Worm (Caenorhabditis elegans) whole organism, mixed stage, embryonic: Measurements from ENCODE around the gene C16A3.5.

Experiments used
- M03D4.4 ChIP-seq: sonication (generic microtip); optimal IDR thresholded peaks from 2 replicates; lab custom pipeline; 2017; ENCODE audit warnings: mild to moderate bottlenecking, missing genetic modification characterization, missing compliant biosample characterization
- ces-1 ChIP-seq: fragments of 150-350 bp; optimal IDR thresholded peaks from 2 replicates; lab custom pipeline; 2014; ENCODE audit warnings: missing biosample characterization, missing genetic modification reagents, missing genetic modification characterization
- nhr-28 ChIP-seq: fragments of 150-350 bp; optimal IDR thresholded peaks from 2 replicates; lab custom pipeline; 2014; ENCODE audit warnings: missing biosample characterization, missing genetic modification characterization
- nhr-76 ChIP-seq: sonication (generic microtip); optimal IDR thresholded peaks from 2 replicates; lab custom pipeline; 2017; ENCODE audit warnings: missing biosample characterization, missing genetic modification characterization
- pha-4 ChIP-seq: fragments of 150-350 bp; optimal IDR thresholded peaks from 2 replicates; lab custom pipeline; 2018; ENCODE audit warnings: missing biosample characterization, missing genetic modification reagents, missing genetic modification characterization
- snpc-4 ChIP-seq: fragments of 150-350 bp; optimal IDR thresholded peaks from 2 replicates; lab custom pipeline; 2014; ENCODE audit warnings: missing biosample characterization, missing genetic modification characterization
- unc-39 ChIP-seq: fragments of 150-350 bp; optimal IDR thresholded peaks from 2 replicates; lab custom pipeline; 2014; ENCODE audit warnings: missing biosample characterization, missing genetic modification characterization
- zip-8 ChIP-seq: fragments of 150-350 bp; optimal IDR thresholded peaks from 2 replicates; lab custom pipeline; 2014; ENCODE audit warnings: missing biosample characterization, missing genetic modification characterization
- ztf-11 ChIP-seq: fragments of 150-350 bp; optimal IDR thresholded peaks from 2 replicates; lab custom pipeline; 2014; ENCODE audit warnings: missing biosample characterization, missing genetic modification characterization

DNA sequence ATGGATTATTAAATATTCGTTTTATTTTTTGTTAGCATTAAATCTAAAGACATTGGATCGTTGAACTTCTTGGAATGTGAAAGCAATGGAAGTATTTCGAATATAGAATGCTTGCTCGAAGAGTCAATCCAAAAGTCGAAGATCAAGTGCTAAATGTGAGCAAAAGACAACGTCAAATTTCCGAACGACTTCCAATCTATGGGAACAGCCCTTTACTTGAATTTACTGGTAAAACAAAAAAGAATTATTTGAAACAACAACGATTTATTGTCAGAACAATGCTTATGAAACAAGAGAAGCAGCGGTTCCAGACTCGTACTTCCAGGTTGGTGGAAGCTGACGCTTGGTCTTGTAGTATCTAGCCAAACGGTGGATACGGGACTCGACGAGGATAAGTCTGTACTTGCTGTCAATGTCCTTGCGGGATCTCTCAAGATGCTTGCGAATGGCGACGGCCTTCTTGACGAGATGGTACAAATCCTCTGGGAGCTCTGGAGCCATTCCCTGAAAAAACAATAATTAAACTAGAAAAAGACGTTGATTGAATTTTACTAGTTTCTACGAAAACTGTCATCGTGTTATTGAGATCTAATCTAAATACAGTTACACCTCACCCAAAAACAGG lies 6.6 kb upstream of the C16A3.5 start:
- no peak for TF ChIP-seq zip-8 (tag; lab: Kevin White, UChicago)
- TF ChIP-seq nhr-76 (tag; lab: Kevin White, UChicago) = no peak
- TF ChIP-seq M03D4.4 (tag; lab: Kevin White, UChicago) = no peak
- TF ChIP-seq snpc-4 (tag; lab: Kevin White, UChicago) = no peak
- TF ChIP-seq pha-4 = no peak
- TF ChIP-seq unc-39 (tag; lab: Kevin White, UChicago) = no peak
- no peak for TF ChIP-seq ztf-11
- TF ChIP-seq ces-1 (GFP tag; lab: Kevin White, UChicago) = no peak
- TF ChIP-seq nhr-28 (tag; lab: Kevin White, UChicago) = no peak
